Worm (Caenorhabditis elegans) whole organism, L4 larva: Measurements from ENCODE around the gene F54D5.3.

Experiments used
- ceh-20 ChIP-seq: fragments of 200-800 bp; sonication (Bioruptor generic); IDR thresholded peaks from 2 replicates; pipeline ENCODE4 v1.3.6; 2022; ENCODE audit warnings: missing genetic modification reagents, missing genetic modification characterization, missing compliant biosample characterization
- ceh-82 ChIP-seq: sonication (generic microtip); optimal IDR thresholded peaks from 2 replicates; lab custom pipeline; 2017; ENCODE audit warnings: missing biosample characterization, missing genetic modification characterization
- egl-27 ChIP-seq: sonication (generic microtip); optimal IDR thresholded peaks from 3 replicates; lab custom pipeline; 2017; ENCODE audit warnings: missing biosample characterization, missing genetic modification reagents, missing genetic modification characterization
- lin-15B ChIP-seq: fragments of 150-350 bp; sonication (generic microtip); optimal IDR thresholded peaks from 3 replicates; lab custom pipeline; 2014; ENCODE audit warnings: missing biosample characterization, missing genetic modification characterization
- nhr-237 ChIP-seq: sonication (generic microtip); optimal IDR thresholded peaks from 2 replicates; lab custom pipeline; 2017; ENCODE audit warnings: missing biosample characterization, missing genetic modification characterization
- zfp-2 ChIP-seq: sonication (generic microtip); optimal IDR thresholded peaks from 2 replicates; lab custom pipeline; 2016; ENCODE audit warnings: mild to moderate bottlenecking, missing genetic modification characterization, missing compliant biosample characterization
- ztf-11 ChIP-seq: fragments of 150-350 bp; optimal IDR thresholded peaks from 2 replicates; lab custom pipeline; 2014; ENCODE audit warnings: missing biosample characterization, missing genetic modification characterization

DNA sequence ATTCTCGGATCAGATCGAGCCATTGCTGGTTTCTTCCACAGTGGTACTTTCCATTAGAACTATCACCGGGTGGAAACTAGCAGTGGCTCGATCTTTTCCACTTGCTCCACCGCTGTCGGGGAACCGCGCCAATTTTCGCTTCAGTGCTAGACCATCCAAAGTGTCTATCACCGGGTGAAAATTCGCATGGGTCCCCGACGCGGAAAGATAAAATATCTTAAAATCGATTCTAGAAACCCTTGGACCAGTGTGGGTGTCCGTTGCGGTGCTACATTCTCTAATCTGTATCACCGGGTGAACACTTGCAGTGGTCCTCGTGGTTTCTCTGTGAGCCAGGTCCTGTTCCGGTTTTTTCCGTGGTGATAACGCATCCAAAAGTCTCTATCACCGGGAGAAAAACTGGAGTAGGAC is 34.0 kb upstream of the F54D5.3 start:
- TF ChIP-seq nhr-237 (tag; lab: Kevin White, UChicago) (no peak), ceh-20 (GFP tag; lab: Robert Waterston, UW) (no peak), ztf-11 (tag; lab: Kevin White, UChicago) (no peak), egl-27 (no peak), zfp-2 (no peak), ceh-82 (tag; lab: Kevin White, UChicago) (no peak), lin-15B (no peak)
